Fruit fly (Drosophila melanogaster) whole organism, embryonic: Measurements from ENCODE around the gene Dbp73D.

Experiments used
- CG10321 ChIP-seq: fragments of 200-800 bp; sonication (Bioruptor generic); IDR thresholded peaks from 2 replicates; pipeline ENCODE4 v1.3.6; 2022; ENCODE audit warnings: missing biosample characterization, missing genetic modification characterization
- CG4360 ChIP-seq: fragments of 200-800 bp; sonication (Bioruptor generic); IDR thresholded peaks from 2 replicates; pipeline ENCODE4 v1.3.6; 2022; ENCODE audit warnings: missing biosample characterization, missing genetic modification characterization
- CG4707 ChIP-seq: fragments of 200-800 bp; sonication (Bioruptor generic); optimal IDR thresholded peaks from 2 replicates; lab custom pipeline; 2018; ENCODE audit warnings: missing biosample characterization, mild to moderate bottlenecking, missing genetic modification characterization, moderate library complexity
- CG6683 ChIP-seq: fragments of 200-800 bp; sonication (Bioruptor generic); optimal IDR thresholded peaks from 2 replicates; lab custom pipeline; 2017; ENCODE audit warnings: missing biosample characterization, mild to moderate bottlenecking, missing genetic modification characterization, missing genetic modification reagents
- CG6689 ChIP-seq: fragments of 200-800 bp; sonication (Bioruptor generic); IDR thresholded peaks from 2 replicates; pipeline ENCODE4 v1.3.6; 2022; ENCODE audit warnings: missing biosample characterization, missing genetic modification characterization
- Hmx ChIP-seq: fragments of 200-800 bp; sonication (Bioruptor generic); optimal IDR thresholded peaks from 2 replicates; lab custom pipeline; 2016; ENCODE audit warnings: missing biosample characterization, missing genetic modification characterization
- Six4 ChIP-seq: fragments of 200-800 bp; sonication (Bioruptor generic); optimal IDR thresholded peaks from 2 replicates; lab custom pipeline; 2016; ENCODE audit warnings: missing biosample characterization, missing genetic modification characterization
- gcm2 ChIP-seq: fragments of 200-800 bp; sonication (Bioruptor generic); optimal IDR thresholded peaks from 2 replicates; lab custom pipeline; 2016; ENCODE audit warnings: missing biosample characterization, missing genetic modification characterization
- repo ChIP-seq: fragments of 200-800 bp; sonication (Bioruptor generic); optimal IDR thresholded peaks from 2 replicates; lab custom pipeline; 2016; ENCODE audit warnings: missing biosample characterization, missing genetic modification characterization

DNA sequence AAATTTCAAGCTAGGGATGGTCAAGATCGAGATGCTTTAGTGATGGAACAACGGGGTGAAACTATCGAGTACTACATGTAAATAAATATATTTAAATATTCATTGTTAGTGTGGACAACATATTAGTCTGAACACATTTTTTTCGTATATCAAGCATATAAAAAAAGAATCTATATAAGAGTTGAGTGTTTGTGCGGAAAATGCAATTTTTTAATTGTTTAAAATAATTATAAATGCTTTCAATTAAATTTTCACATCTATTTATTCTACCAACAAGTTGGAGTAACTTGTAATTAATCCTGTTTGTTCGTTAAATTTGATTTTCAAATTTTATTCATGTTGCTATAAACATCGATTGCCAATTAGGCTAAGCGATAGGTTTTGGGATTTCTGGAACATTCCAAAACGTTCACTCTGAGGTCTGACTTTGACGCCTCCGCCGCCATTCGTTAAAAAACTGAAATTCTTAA is 49.1 kb upstream of the Dbp73D start, which contains the start of the genes mus302 and CG9705:
- TF ChIP-seq CG10321 (GFP tag; lab: Robert Waterston, UW) (no peak), CG6683 (GFP tag; lab: Kevin White, UChicago) (no peak), CG4707 (GFP tag; lab: Kevin White, UChicago) (no peak), CG4360 (GFP tag; lab: Robert Waterston, UW) (no peak), Hmx (GFP tag; lab: Kevin White, UChicago) (no peak), repo (GFP tag; lab: Kevin White, UChicago) (no peak), Six4 (GFP tag; lab: Kevin White, UChicago) (peak; percentile 27), gcm2 (no peak), CG6689 (GFP tag; lab: Robert Waterston, UW) (peak; percentile 47)
